Fruit fly (Drosophila melanogaster) whole organism, embryonic: Measurements from ENCODE around the gene CG31687.

Experiments
- Atf3 ChIP-seq: fragments of 200-800 bp; sonication (Bioruptor generic); optimal IDR thresholded peaks from 3 replicates; lab custom pipeline; 2016; ENCODE audit warnings: missing biosample characterization, missing genetic modification characterization
- CG13287 ChIP-seq: fragments of 200-800 bp; sonication (Bioruptor generic); IDR thresholded peaks from 2 replicates; pipeline ENCODE4 v1.3.6; 2022; ENCODE audit warnings: missing biosample characterization, missing genetic modification characterization; ENCODE audit not compliant: partially characterized antibody
- CG13624 ChIP-seq: fragments of 200-800 bp; sonication (Bioruptor generic); optimal IDR thresholded peaks from 2 replicates; lab custom pipeline; 2016; ENCODE audit warnings: missing biosample characterization, missing genetic modification characterization
- CG13775 ChIP-seq: fragments of 200-800 bp; sonication (Bioruptor generic); optimal IDR thresholded peaks from 3 replicates; lab custom pipeline; 2017; ENCODE audit warnings: missing biosample characterization, mild to moderate bottlenecking, missing genetic modification characterization
- CG14667 ChIP-seq: fragments of 200-800 bp; sonication (Bioruptor generic); IDR thresholded peaks from 2 replicates; pipeline ENCODE4 v1.3.6; 2022; ENCODE audit warnings: missing biosample characterization, missing genetic modification characterization
- CG14710 ChIP-seq: fragments of 200-800 bp; sonication (Bioruptor generic); optimal IDR thresholded peaks from 3 replicates; lab custom pipeline; 2019; ENCODE audit warnings: missing biosample characterization, mild to moderate bottlenecking, missing genetic modification characterization, moderate library complexity
- CG15269 ChIP-seq: fragments of 200-800 bp; sonication (Bioruptor generic); optimal IDR thresholded peaks from 2 replicates; lab custom pipeline; 2018; ENCODE audit warnings: missing biosample characterization, mild to moderate bottlenecking, missing genetic modification characterization, moderate library complexity
- CG1529 ChIP-seq: fragments of 200-800 bp; sonication (Bioruptor generic); optimal IDR thresholded peaks from 3 replicates; lab custom pipeline; 2018; ENCODE audit warnings: missing biosample characterization, missing genetic modification characterization
- CG1647 ChIP-seq: fragments of 200-800 bp; sonication (Bioruptor generic); optimal IDR thresholded peaks from 3 replicates; lab custom pipeline; 2016; ENCODE audit warnings: missing biosample characterization, missing genetic modification characterization
- CG16779 ChIP-seq: fragments of 200-800 bp; sonication (Bioruptor generic); IDR thresholded peaks from 2 replicates; pipeline ENCODE4 v1.3.6; 2022; ENCODE audit warnings: missing biosample characterization, missing genetic modification characterization
- CG16863 ChIP-seq: fragments of 200-800 bp; sonication (Bioruptor generic); optimal IDR thresholded peaks from 3 replicates; lab custom pipeline; 2016; ENCODE audit warnings: missing biosample characterization, missing genetic modification characterization
- CG17361 ChIP-seq: fragments of 200-800 bp; sonication (Bioruptor generic); IDR thresholded peaks from 3 replicates; pipeline ENCODE4 v1.3.6; 2022; ENCODE audit warnings: missing biosample characterization, missing genetic modification characterization
- CG2875 ChIP-seq: fragments of 200-800 bp; sonication (Bioruptor generic); optimal IDR thresholded peaks from 2 replicates; lab custom pipeline; 2017; ENCODE audit warnings: missing biosample characterization, mild to moderate bottlenecking, missing genetic modification characterization, missing genetic modification reagents
- CG2889 ChIP-seq: fragments of 200-800 bp; sonication (Bioruptor generic); IDR thresholded peaks from 3 replicates; pipeline ENCODE4 v1.3.6; 2022; ENCODE audit warnings: missing biosample characterization, missing genetic modification characterization
- CG30020 ChIP-seq: fragments of 200-800 bp; optimal IDR thresholded peaks from 2 replicates; lab custom pipeline; 2019; ENCODE audit warnings: missing biosample characterization, mild to moderate bottlenecking, missing genetic modification characterization, moderate library complexity
- CG31365 ChIP-seq: fragments of 200-800 bp; sonication (Bioruptor generic); optimal IDR thresholded peaks from 2 replicates; lab custom pipeline; 2018; ENCODE audit warnings: missing biosample characterization, mild to moderate bottlenecking, missing genetic modification characterization
- CG4360 ChIP-seq: fragments of 200-800 bp; sonication (Bioruptor generic); IDR thresholded peaks from 2 replicates; pipeline ENCODE4 v1.3.6; 2022; ENCODE audit warnings: missing biosample characterization, missing genetic modification characterization
- CG6272 ChIP-seq: fragments of 200-800 bp; sonication (Bioruptor generic); IDR thresholded peaks from 2 replicates; pipeline ENCODE4 v1.3.6; 2022; ENCODE audit warnings: missing biosample characterization, missing genetic modification characterization
- CG7839 ChIP-seq: fragments of 200-800 bp; sonication (Bioruptor generic); optimal IDR thresholded peaks from 3 replicates; lab custom pipeline; 2018; ENCODE audit warnings: missing biosample characterization, mild to moderate bottlenecking, missing genetic modification characterization, moderate library complexity
- CG8281 ChIP-seq: fragments of 200-800 bp; sonication (Bioruptor generic); optimal IDR thresholded peaks from 2 replicates; lab custom pipeline; 2018; ENCODE audit warnings: missing biosample characterization, mild to moderate bottlenecking, missing genetic modification characterization, moderate library complexity
- CG8290 ChIP-seq, 3 experiments: fragments of 200-800 bp; sonication (Bioruptor generic); optimal IDR thresholded peaks; 2 replicates each; lab custom pipeline; 2016 to 2019; ENCODE audit warnings: missing biosample characterization in 3 of 3, missing genetic modification characterization in 3 of 3, mild to moderate bottlenecking in 2 of 3, moderate library complexity in 1 of 3
- CG9727 ChIP-seq: fragments of 200-800 bp; sonication (Bioruptor generic); optimal IDR thresholded peaks from 3 replicates; lab custom pipeline; 2017; ENCODE audit warnings: missing biosample characterization, mild to moderate bottlenecking, missing genetic modification characterization
- CG9797 ChIP-seq: fragments of 200-800 bp; sonication (Bioruptor generic); optimal IDR thresholded peaks from 3 replicates; lab custom pipeline; 2018; ENCODE audit warnings: missing biosample characterization, mild to moderate bottlenecking, missing genetic modification characterization
- CG9932 ChIP-seq: fragments of 200-800 bp; sonication (Bioruptor generic); IDR thresholded peaks from 2 replicates; pipeline ENCODE4 v1.3.6; 2022; ENCODE audit warnings: missing biosample characterization, missing genetic modification characterization
- CoRest ChIP-seq: fragments of 200-800 bp; sonication (Bioruptor generic); optimal IDR thresholded peaks from 3 replicates; lab custom pipeline; 2018; ENCODE audit warnings: missing biosample characterization, mild to moderate bottlenecking, missing genetic modification characterization, moderate library complexity
- Ets65A ChIP-seq: fragments of 200-800 bp; sonication (Bioruptor generic); peaks from one replicate; lab custom pipeline; 2016; ENCODE audit warnings: missing biosample characterization, missing genetic modification characterization
- HLH4C ChIP-seq: fragments of 200-800 bp; sonication (Bioruptor generic); IDR thresholded peaks from 3 replicates; pipeline ENCODE4 v1.3.6; 2022; ENCODE audit warnings: missing biosample characterization, missing genetic modification characterization; ENCODE audit not compliant: partially characterized antibody
- Hr78 ChIP-seq, 2 experiments: fragments of 200-800 bp in 1 of 2; fragments of >200 bp in 1 of 2; sonication (Bioruptor generic) in 1 of 2; optimal IDR thresholded peaks; 2 replicates each; lab custom pipeline; 2017 to 2019; ENCODE audit warnings: missing biosample characterization in 2 of 2, missing genetic modification characterization in 2 of 2, mild to moderate bottlenecking in 1 of 2, moderate library complexity in 1 of 2
- MTF-1 ChIP-seq: fragments of 200-800 bp; sonication (Bioruptor generic); optimal IDR thresholded peaks from 2 replicates; lab custom pipeline; 2018; ENCODE audit warnings: missing biosample characterization, mild to moderate bottlenecking, missing genetic modification characterization, borderline replicate concordance
- Meics ChIP-seq: fragments of 200-800 bp; sonication (Bioruptor generic); optimal IDR thresholded peaks from 2 replicates; lab custom pipeline; 2017; ENCODE audit warnings: missing biosample characterization, mild to moderate bottlenecking, missing genetic modification characterization
- Mrtf ChIP-seq: fragments of 200-800 bp; sonication (Bioruptor generic); IDR thresholded peaks from 3 replicates; pipeline ENCODE4 v1.3.6; 2022; ENCODE audit warnings: missing biosample characterization, missing genetic modification characterization
- NC2α ChIP-seq: fragments of 200-800 bp; sonication (Bioruptor generic); optimal IDR thresholded peaks from 2 replicates; lab custom pipeline; 2016; ENCODE audit warnings: missing biosample characterization, missing genetic modification characterization
- bbx ChIP-seq: fragments of 200-800 bp; sonication (Bioruptor generic); IDR thresholded peaks from 2 replicates; pipeline ENCODE4 v1.3.6; 2022; ENCODE audit warnings: missing biosample characterization, missing genetic modification characterization; ENCODE audit not compliant: partially characterized antibody
- croc ChIP-seq: fragments of 200-800 bp; sonication (Bioruptor generic); conservative IDR thresholded peaks from 3 replicates; pipeline ENCODE4 v1.3.6; 2022; ENCODE audit warnings: missing biosample characterization, missing genetic modification characterization
- eve ChIP-seq, 2 experiments: fragments of >200 bp; optimal IDR thresholded peaks; 2 replicates each; lab custom pipeline; 2017; ENCODE audit warnings: missing biosample characterization in 2 of 2, missing genetic modification characterization in 2 of 2
- fru ChIP-seq: fragments of >200 bp; optimal IDR thresholded peaks from 2 replicates; lab custom pipeline; 2017
- ftz-f1 ChIP-seq: fragments of 200-800 bp; sonication (Bioruptor generic); optimal IDR thresholded peaks from 2 replicates; lab custom pipeline; 2016; ENCODE audit warnings: missing biosample characterization, missing genetic modification characterization
- grn ChIP-seq: fragments of 200-800 bp; sonication (Bioruptor generic); optimal IDR thresholded peaks from 3 replicates; lab custom pipeline; 2017; ENCODE audit warnings: missing biosample characterization, missing genetic modification characterization
- hkb ChIP-seq, 2 experiments: fragments of 200-800 bp in 1 of 2; fragments of >200 bp in 1 of 2; sonication (Bioruptor generic) in 1 of 2; IDR thresholded peaks in 1 of 2; optimal IDR thresholded peaks in 1 of 2; 2 replicates each; pipeline versions ENCODE4 v1.3.6 to Lab custom; 2017 to 2022; ENCODE audit warnings: missing biosample characterization in 1 of 2, missing genetic modification characterization in 1 of 2
- luna ChIP-seq: fragments of 200-800 bp; sonication (Bioruptor generic); optimal IDR thresholded peaks from 2 replicates; lab custom pipeline; 2016; ENCODE audit warnings: missing biosample characterization, missing genetic modification characterization
- mam ChIP-seq: fragments of 200-800 bp; sonication (Bioruptor generic); optimal IDR thresholded peaks from 3 replicates; lab custom pipeline; 2016; ENCODE audit warnings: missing biosample characterization, missing genetic modification characterization
- mirr ChIP-seq: fragments of 200-800 bp; sonication (Bioruptor generic); optimal IDR thresholded peaks from 3 replicates; lab custom pipeline; 2018; ENCODE audit warnings: missing biosample characterization, mild to moderate bottlenecking, missing genetic modification characterization
- p53 ChIP-seq: fragments of 200-800 bp; sonication (Bioruptor generic); optimal IDR thresholded peaks from 2 replicates; lab custom pipeline; 2016; ENCODE audit warnings: missing biosample characterization, missing genetic modification characterization
- pnt ChIP-seq: fragments of 200-800 bp; sonication (Bioruptor generic); optimal IDR thresholded peaks from 3 replicates; lab custom pipeline; 2016; ENCODE audit warnings: missing biosample characterization, missing genetic modification characterization
- so ChIP-seq: fragments of 200-800 bp; sonication (Bioruptor generic); IDR thresholded peaks from 3 replicates; pipeline ENCODE4 v1.3.6; 2022; ENCODE audit warnings: missing biosample characterization, missing genetic modification characterization
- twi ChIP-seq: fragments of 200-800 bp; optimal IDR thresholded peaks from 2 replicates; lab custom pipeline; 2019; ENCODE audit warnings: missing biosample characterization, mild to moderate bottlenecking, missing genetic modification characterization, moderate library complexity
- vnd ChIP-seq: fragments of 200-800 bp; sonication (Bioruptor generic); IDR thresholded peaks from 3 replicates; pipeline ENCODE4 v1.3.6; 2022; ENCODE audit warnings: missing biosample characterization, missing genetic modification characterization; ENCODE audit not compliant: partially characterized antibody
- wor ChIP-seq: fragments of 200-800 bp; sonication (Bioruptor generic); IDR thresholded peaks from 2 replicates; pipeline ENCODE4 v1.3.6; 2022; ENCODE audit warnings: missing biosample characterization, missing genetic modification characterization
- z ChIP-seq: fragments of 200-800 bp; sonication (Bioruptor generic); IDR thresholded peaks from 3 replicates; pipeline ENCODE4 v1.3.6; 2022; ENCODE audit warnings: missing biosample characterization, missing genetic modification characterization
- zfh1 ChIP-seq: fragments of 200-800 bp; sonication (Bioruptor generic); IDR thresholded peaks from 3 replicates; pipeline ENCODE4 v1.3.6; 2022; ENCODE audit warnings: missing biosample characterization, missing genetic modification characterization

Gene CG31687

DNA sequence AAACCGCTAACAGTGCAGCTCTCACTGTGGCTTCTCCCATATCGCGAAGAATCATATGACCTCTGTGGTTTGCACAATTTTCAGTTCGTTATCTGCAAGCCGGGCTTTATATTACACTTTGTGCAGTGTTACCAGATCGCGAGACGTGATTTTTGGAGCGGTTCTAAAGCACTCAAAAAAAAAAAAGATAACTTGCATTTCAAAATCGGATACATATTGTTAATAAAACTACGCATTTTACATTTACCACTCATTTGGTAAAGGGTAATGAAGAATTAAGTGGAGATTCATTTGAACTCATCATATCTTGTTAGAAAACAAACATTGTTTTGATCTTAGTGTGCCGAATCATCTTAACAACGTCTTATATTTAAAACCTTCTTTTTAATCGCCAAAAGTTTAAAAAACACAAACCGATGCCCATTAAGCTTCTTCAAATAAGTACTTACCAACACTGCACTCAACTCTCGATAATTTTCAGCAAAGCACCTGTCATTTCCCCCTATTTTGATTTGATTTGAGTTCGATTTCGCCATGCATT, 13.4 kb downstream of the CG31687 start, which contains the start of gene CG2493 (continued):
- no peak for TF ChIP-seq pnt (GFP tag; lab: Kevin White, UChicago)
- TF ChIP-seq HLH4C (GFP tag; lab: Robert Waterston, UW), result no peak
- TF ChIP-seq bbx, result no peak
- peak; percentile 52; the same call in 1 of the 3 replicates for TF ChIP-seq CG17361 (GFP tag; lab: Robert Waterston, UW)
- TF ChIP-seq grn (GFP tag; lab: Kevin White, UChicago), result no peak
- no peak for TF ChIP-seq CoRest
- TF ChIP-seq CG1647, result no peak
- TF ChIP-seq Hr78 (GFP tag; optimal IDR thresholded peaks at IDR 0.05; lab: Kevin White, UChicago), result no peak
- TF ChIP-seq CG13775 (GFP tag; lab: Kevin White, UChicago), result no peak
- TF ChIP-seq CG16779 (GFP tag; lab: Robert Waterston, UW), result no peak
- no peak for TF ChIP-seq luna (GFP tag; lab: Kevin White, UChicago)
- no peak for TF ChIP-seq twi (tag; lab: Kevin White, UChicago)
- no peak; the same call in 1 of the 2 replicates for TF ChIP-seq CG13287 (GFP tag; lab: Robert Waterston, UW)
- no peak for TF ChIP-seq CG7839 (tag; lab: Kevin White, UChicago)
- TF ChIP-seq CG8281 (tag; lab: Kevin White, UChicago), result no peak
- no peak for TF ChIP-seq wor (GFP tag; lab: Robert Waterston, UW)
- TF ChIP-seq Atf3 (GFP tag; lab: Kevin White, UChicago), result no peak
- no peak for TF ChIP-seq fru (lab: Kevin White, UChicago)
- TF ChIP-seq CG31365 (tag; lab: Kevin White, UChicago), result no peak
- no peak for TF ChIP-seq mirr
- no peak for TF ChIP-seq eve (GFP tag; optimal IDR thresholded peaks at IDR 0.05; lab: Kevin White, UChicago)
- TF ChIP-seq vnd (GFP tag; lab: Robert Waterston, UW), result no peak
- no peak for TF ChIP-seq CG15269 (tag; lab: Kevin White, UChicago)
- TF ChIP-seq Mrtf, result no peak
- TF ChIP-seq CG2875 (GFP tag; lab: Kevin White, UChicago), result no peak
- TF ChIP-seq CG6272 (GFP tag; lab: Robert Waterston, UW), result no peak
- no peak for TF ChIP-seq CG16863
- no peak for TF ChIP-seq CG30020 (tag; lab: Kevin White, UChicago)
- peak; percentile 20 for TF ChIP-seq CG13624 (GFP tag; lab: Kevin White, UChicago)
- no peak for TF ChIP-seq zfh1 (GFP tag; lab: Robert Waterston, UW)
- TF ChIP-seq CG1529 (GFP tag; lab: Kevin White, UChicago), result no peak
- no peak for TF ChIP-seq p53 (GFP tag; lab: Kevin White, UChicago)
- TF ChIP-seq so (GFP tag; lab: Robert Waterston, UW), result no peak
- no peak for TF ChIP-seq mam (GFP tag; lab: Kevin White, UChicago)
- TF ChIP-seq CG14667, result no peak
- no peak for TF ChIP-seq Ets65A
- TF ChIP-seq CG9727 (GFP tag; lab: Kevin White, UChicago), result no peak
- peak; percentile 59 for TF ChIP-seq CG14710 (tag; lab: Kevin White, UChicago)
- TF ChIP-seq CG9932 (GFP tag; lab: Robert Waterston, UW), result peak; percentile 6; the same call in 1 of the 2 replicates
- peak; percentile 9 for TF ChIP-seq CG9797 (GFP tag; lab: Kevin White, UChicago)
- no peak for TF ChIP-seq ftz-f1 (GFP tag; lab: Kevin White, UChicago)
- no peak for TF ChIP-seq CG4360 (GFP tag; lab: Robert Waterston, UW)
- TF ChIP-seq croc, result no peak
- TF ChIP-seq Meics (GFP tag; lab: Kevin White, UChicago), result peak; percentile 10
- TF ChIP-seq NC2α (GFP tag; lab: Kevin White, UChicago), result no peak
- TF ChIP-seq z (GFP tag; lab: Robert Waterston, UW), result no peak
- no peak for TF ChIP-seq CG2889
- peak; percentile 8 for TF ChIP-seq MTF-1
- TF ChIP-seq CG8290 (GFP tag; optimal IDR thresholded peaks at IDR 0.05; lab: Kevin White, UChicago), result no peak
- TF ChIP-seq CG8290 (tag; optimal IDR thresholded peaks at IDR 0.05; lab: Kevin White, UChicago), result no peak
- no peak for TF ChIP-seq hkb (optimal IDR thresholded peaks at IDR 0.05; lab: Kevin White, UChicago)
- TF ChIP-seq hkb (GFP tag; IDR thresholded peaks at IDR 0.05; lab: Robert Waterston, UW), result no peak
